Fruit fly (Drosophila melanogaster): ENCODE measurements around the gene fu.
A peak's percentile ranks its signal among the peaks of the same experiment; 100 is the strongest.

The fu gene

DNA sequence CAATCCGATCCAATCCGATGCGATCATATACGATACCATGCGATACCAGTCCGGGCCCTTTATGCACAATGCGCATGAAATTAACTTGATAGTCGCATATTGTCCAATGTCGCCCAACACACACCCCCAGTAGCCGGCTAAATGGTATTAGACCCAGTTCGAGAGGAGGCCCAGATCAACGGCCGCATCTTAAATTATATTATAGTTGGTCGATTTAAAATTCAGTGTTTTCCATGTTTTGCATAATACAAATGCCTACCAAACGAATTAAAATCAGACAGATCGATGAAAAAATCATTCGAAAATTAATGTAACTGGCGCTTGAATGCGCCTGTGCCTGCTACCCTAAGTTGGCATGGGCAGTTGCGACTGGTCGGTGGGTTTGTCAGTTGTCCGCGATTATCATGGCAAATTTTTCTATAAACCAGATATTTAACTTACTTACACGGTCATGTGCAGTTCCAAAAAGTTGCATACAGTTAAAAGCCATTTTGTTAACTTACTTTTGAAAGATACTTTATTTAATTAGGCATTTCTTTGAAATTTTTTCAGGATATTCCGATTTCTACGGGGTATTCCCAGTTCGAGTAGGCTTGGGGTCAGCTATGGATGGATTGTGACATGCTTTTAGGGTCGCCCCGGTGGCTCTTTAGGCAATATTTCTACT is 12.4 kb downstream of the fu start (continued):
- no peak for TF ChIP-seq CG1832 (GFP tag; optimal IDR thresholded peaks at IDR 0.05)
- peak; percentile 36 for TF ChIP-seq ATbp (GFP tag; optimal IDR thresholded peaks at IDR 0.05)
- TF ChIP-seq lov (optimal IDR thresholded peaks at IDR 0.05), result no peak
- TF ChIP-seq lov (GFP tag; IDR thresholded peaks at IDR 0.05), result no peak
- no peak for TF ChIP-seq ranshi (GFP tag; IDR thresholded peaks at IDR 0.05)
- TF ChIP-seq Hmr (GFP tag; optimal IDR thresholded peaks at IDR 0.05), result no peak

DNA sequence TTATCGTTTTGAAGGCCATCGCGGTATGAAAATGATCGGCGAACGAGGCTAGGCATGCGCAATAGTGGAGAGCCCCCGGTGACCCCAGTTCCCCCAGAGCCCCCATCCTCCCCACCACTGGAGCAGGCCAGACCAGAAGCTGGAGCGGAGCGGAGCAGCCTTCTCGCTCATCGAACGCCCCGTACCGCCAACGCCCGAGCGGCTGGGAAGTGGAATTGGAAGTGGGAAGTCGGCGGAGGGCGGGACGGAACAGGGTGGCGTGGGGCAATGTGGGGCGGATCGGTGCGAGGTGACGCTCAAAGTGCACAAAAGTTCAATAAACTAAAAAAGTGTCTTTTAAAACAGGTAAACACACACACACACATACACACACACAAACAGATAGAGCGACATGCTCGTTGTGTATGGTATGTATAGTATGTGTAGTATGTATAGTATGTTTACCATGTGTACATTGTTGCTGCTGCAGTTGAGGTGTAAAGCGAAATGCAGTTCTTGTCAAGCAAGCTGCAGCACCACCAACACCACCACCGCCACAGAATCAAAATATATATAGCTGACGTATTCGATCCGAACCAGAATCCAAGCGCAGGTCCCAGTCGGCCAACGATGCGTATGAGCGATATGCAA is 14.1 kb downstream of the fu start:
- TF ChIP-seq grn (GFP tag; optimal IDR thresholded peaks at IDR 0.05) (no peak), crol (GFP tag; IDR thresholded peaks at IDR 0.05) (peak; percentile 52; the same call in 1 of the 2 replicates), sr (GFP tag; IDR thresholded peaks at IDR 0.05) (0 out of 3 replicates have a peak, but pooled peaks have one; percentile 5)

DNA sequence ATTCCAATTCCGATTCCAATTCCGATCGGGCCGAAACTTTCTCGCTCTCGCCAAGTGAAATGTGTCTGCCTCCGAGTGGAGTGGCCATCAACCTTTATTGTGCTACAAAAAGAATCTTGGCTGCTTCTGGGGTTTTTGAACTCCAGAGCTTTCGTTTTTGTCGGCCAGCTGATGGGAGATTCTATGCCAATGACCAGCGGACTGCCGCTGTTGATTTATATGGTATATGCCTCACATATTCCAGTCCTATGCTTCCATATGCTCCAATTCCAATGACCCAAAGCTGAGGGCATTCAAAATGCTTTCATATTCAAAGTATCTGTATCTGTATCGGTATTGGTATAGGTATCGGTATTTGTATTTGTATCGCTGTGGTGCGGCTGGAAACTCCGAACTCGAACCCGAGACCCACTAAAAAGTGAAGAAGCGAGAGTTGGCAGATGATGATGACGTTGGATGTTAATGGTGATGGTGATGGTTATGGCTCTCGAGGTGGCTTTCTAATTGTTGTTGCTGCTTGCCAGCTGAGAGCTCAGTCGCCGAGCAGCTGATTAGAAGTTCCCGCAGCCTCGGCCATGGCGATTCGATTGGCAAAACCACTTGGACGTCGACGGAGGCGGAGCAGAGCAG is 15.5 kb downstream of the fu start:
- TF ChIP-seq luna (GFP tag; optimal IDR thresholded peaks at IDR 0.05) (no peak), kni (GFP tag; optimal IDR thresholded peaks at IDR 0.05) (peak; percentile 17), pnt (GFP tag; optimal IDR thresholded peaks at IDR 0.05) (no peak), Chrac-16 (GFP tag; optimal IDR thresholded peaks at IDR 0.05) (no peak), CG5180 (GFP tag; optimal IDR thresholded peaks at IDR 0.05) (peak; percentile 50), sens (GFP tag) (peak; percentile 19), abd-A (tag; optimal IDR thresholded peaks at IDR 0.05) (peak; percentile 37), pros (GFP tag; optimal IDR thresholded peaks at IDR 0.05) (no peak), Blimp-1 (GFP tag; optimal IDR thresholded peaks at IDR 0.05) (peak; percentile 92), CG12391 (tag; optimal IDR thresholded peaks at IDR 0.05) (no peak), slou (GFP tag; optimal IDR thresholded peaks at IDR 0.05) (no peak), CG30403 (GFP tag; optimal IDR thresholded peaks at IDR 0.05) (no peak), schlank (tag; optimal IDR thresholded peaks at IDR 0.05) (no peak), CG4617 (GFP tag; optimal IDR thresholded peaks at IDR 0.05; ENCODE audit: borderline replicate concordance) (no peak), Hr78 (GFP tag; optimal IDR thresholded peaks at IDR 0.05) (peak in 1 of 2 experiments; percentile 21), CG12942 (GFP tag; optimal IDR thresholded peaks at IDR 0.05) (no peak), cg (GFP tag; optimal IDR thresholded peaks at IDR 0.05) (peak; percentile 30)

DNA sequence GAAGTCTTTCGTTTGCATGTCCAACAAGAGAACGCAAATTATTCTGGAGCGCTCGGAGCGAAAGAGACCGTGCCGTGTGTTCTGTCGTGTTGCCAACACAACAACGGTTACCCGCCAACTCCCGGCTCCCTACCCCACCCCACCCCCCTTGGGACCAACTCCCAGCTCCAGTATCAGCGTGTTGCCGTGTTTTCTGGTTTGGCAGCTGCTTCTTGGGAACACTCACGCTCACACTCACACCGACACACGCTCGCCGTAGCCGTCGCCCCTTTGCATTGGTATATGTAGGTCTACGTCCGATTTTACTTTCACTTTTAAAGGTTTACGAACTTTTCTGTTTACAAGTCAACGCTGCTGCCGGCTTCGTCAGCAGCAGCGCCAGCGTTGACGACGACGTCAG is 17.7 kb downstream of the fu start:
- TF ChIP-seq Spps (tag; optimal IDR thresholded peaks at IDR 0.05) (no peak), psq (GFP tag; optimal IDR thresholded peaks at IDR 0.05) (no peak), croc (GFP tag; conservative IDR thresholded peaks at IDR 0.05) (no peak), CG34376 (GFP tag; optimal IDR thresholded peaks at IDR 0.05) (no peak), CG6854 (GFP tag; optimal IDR thresholded peaks at IDR 0.05) (no peak), crol (GFP tag; IDR thresholded peaks at IDR 0.05) (peak; percentile 56), CG4424 (GFP tag; optimal IDR thresholded peaks at IDR 0.05) (no peak), Blimp-1 (GFP tag; optimal IDR thresholded peaks at IDR 0.05) (peak; percentile 99), sens (GFP tag) (no peak), CG3838 (GFP tag; optimal IDR thresholded peaks at IDR 0.05) (no peak), Camta (GFP tag; optimal IDR thresholded peaks at IDR 0.05) (no peak), HLHmδ (GFP tag; optimal IDR thresholded peaks at IDR 0.05) (no peak), CG3995 (GFP tag; optimal IDR thresholded peaks at IDR 0.05) (no peak), CG6175 (GFP tag; IDR thresholded peaks at IDR 0.05) (no peak), ranshi (GFP tag; IDR thresholded peaks at IDR 0.05) (no peak), CG3163 (GFP tag; optimal IDR thresholded peaks at IDR 0.05) (no peak), cg (GFP tag; optimal IDR thresholded peaks at IDR 0.05) (peak; percentile 55), pzg (GFP tag; optimal IDR thresholded peaks at IDR 0.05) (no peak), hbn (GFP tag; IDR thresholded peaks at IDR 0.05; ENCODE audit: partially characterized antibody) (no peak), MBD-R2 (GFP tag; IDR thresholded peaks at IDR 0.05) (no peak), kni (GFP tag; optimal IDR thresholded peaks at IDR 0.05) (peak; percentile 12), CG5180 (GFP tag; optimal IDR thresholded peaks at IDR 0.05) (peak; percentile 26), Bgb (GFP tag; IDR thresholded peaks at IDR 0.05; ENCODE audit: partially characterized antibody) (no peak), Dip2 (GFP tag; IDR thresholded peaks at IDR 0.05) (no peak)
